Worm (Caenorhabditis elegans) whole organism, L2 larva: ENCODE results near the gene btf-1.

ENCODE experiments used
- egl-27 ChIP-seq: sonication (generic microtip); optimal IDR thresholded peaks from 3 replicates; lab custom pipeline; 2017; ENCODE audit warnings: missing biosample characterization, missing genetic modification reagents, missing genetic modification characterization
- nhr-11 ChIP-seq: fragments of 150-350 bp; optimal IDR thresholded peaks from 2 replicates; lab custom pipeline; 2014; ENCODE audit warnings: missing biosample characterization, missing genetic modification characterization
- nhr-25 ChIP-seq: fragments of 150-350 bp; sonication (generic microtip); optimal IDR thresholded peaks from 3 replicates; lab custom pipeline; 2014; ENCODE audit warnings: missing biosample characterization, missing genetic modification characterization
- skn-1 ChIP-seq: sonication (generic microtip); optimal IDR thresholded peaks from 2 replicates; lab custom pipeline; 2017; ENCODE audit warnings: missing biosample characterization, missing genetic modification characterization
- unc-39 ChIP-seq: fragments of 150-350 bp; optimal IDR thresholded peaks from 2 replicates; lab custom pipeline; 2014; ENCODE audit warnings: missing biosample characterization, missing genetic modification characterization

DNA sequence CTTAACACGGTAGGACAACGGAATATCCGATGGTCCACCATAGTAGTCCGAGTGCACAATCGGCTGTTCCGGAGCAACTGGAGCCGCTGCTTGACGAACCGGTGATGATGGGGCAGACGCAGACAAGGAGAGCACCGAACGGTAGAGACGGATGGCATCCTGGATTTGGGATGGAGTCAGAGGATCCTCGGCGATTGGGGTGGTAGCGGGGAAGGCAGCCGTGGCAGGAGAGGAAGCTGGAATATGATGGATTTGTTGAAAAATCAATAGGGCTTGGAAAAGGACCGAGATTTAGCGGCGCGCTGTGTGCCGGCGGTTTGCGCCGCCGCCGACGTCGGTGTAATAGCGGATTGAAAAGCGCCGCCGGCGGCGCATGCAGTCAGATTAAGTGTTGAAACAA lies 47.6 kb upstream of the btf-1 start:
- TF ChIP-seq nhr-11 (no peak), unc-39 (tag; lab: Kevin White, UChicago) (no peak), egl-27 (tag; lab: Kevin White, UChicago) (no peak), skn-1 (tag; lab: Kevin White, UChicago) (no peak), nhr-25 (tag; lab: Kevin White, UChicago) (no peak)
